Worm (Caenorhabditis elegans): ENCODE measurements around the gene mec-9.

DNA sequence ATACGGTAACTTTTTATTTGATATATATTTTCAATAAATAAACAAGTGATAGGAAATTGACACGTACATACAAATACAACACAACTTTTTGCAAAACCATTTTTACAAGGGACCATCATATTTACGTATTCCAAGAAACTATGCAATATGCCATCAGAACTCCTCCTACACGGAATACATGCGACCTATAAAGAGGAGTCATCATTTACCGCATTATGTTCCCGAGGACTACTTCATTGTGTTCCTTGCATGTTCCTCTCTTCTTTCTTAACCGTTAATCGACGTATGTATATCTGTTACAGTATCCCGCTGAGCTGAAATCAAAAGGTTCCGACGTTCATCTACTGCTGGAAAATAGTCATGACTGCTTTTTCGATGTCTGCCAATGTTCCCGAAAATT lies 3.5 kb upstream of the mec-9 start, which contains the start of gene C50H2.5:
- TF ChIP-seq tbx-7 (tag; optimal IDR thresholded peaks at IDR 0.05) (no peak), pha-4 (tag; optimal IDR thresholded peaks at IDR 0.05) (no peak), K09A11.1 (tag; optimal IDR thresholded peaks at IDR 0.05; ENCODE audit: insufficient read depth) (no peak), elt-2 (tag; optimal IDR thresholded peaks at IDR 0.05) (no peak), ama-1 (optimal IDR thresholded peaks at IDR 0.05) (no peak), sox-4 (tag; optimal IDR thresholded peaks at IDR 0.05) (no peak), dve-1 (tag; optimal IDR thresholded peaks at IDR 0.05) (no peak), ceh-45 (GFP tag; IDR thresholded peaks at IDR 0.05) (no peak), fkh-10 (GFP tag; optimal IDR thresholded peaks at IDR 0.05) (no peak), nfya-1 (tag; optimal IDR thresholded peaks at IDR 0.05) (no peak), ceh-6 (GFP tag; optimal IDR thresholded peaks at IDR 0.05) (no peak), tbx-2 (tag; optimal IDR thresholded peaks at IDR 0.05) (no peak)

Data from whole organism, late embryonic.